Fruit fly (Drosophila melanogaster): ENCODE data around the gene Taf6.

DNA sequence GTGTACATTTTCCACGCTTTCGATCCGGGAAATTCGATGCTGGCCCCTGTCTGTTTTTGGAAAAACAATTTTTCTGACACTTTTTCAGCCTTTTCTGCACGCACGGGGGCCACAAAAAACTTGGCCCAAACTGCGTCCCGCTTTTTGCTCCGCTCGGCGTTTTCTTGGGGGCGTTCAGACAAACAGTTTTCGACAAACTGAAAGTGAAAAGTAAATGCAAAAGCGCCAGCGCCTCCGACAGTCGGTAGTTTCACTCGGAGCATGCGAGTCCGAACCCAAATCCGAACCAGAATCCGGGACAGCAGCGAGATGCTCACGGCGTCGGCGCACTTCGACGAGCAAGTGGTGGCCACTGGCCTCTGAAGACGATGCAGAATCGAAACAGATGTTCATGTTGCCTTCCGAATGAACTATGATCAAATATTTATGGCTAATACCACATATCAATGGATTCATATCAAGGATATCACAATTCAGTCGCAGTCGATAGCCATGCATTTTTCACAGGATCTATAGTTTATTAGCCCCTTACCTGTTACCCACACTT is 14.4 kb upstream of the Taf6 start, which contains the start of gene Shal:
- no peak for TF ChIP-seq CG8632 (GFP tag; optimal IDR thresholded peaks at IDR 0.05)
- TF ChIP-seq CG31627 (GFP tag; optimal IDR thresholded peaks at IDR 0.05) = no peak
- TF ChIP-seq ss (GFP tag; optimal IDR thresholded peaks at IDR 0.05) = no peak
- no peak for TF ChIP-seq CG15336 (GFP tag; IDR thresholded peaks at IDR 0.05)
- TF ChIP-seq Eip93F (GFP tag; optimal IDR thresholded peaks at IDR 0.05) = no peak
- TF ChIP-seq Hr38 (GFP tag; optimal IDR thresholded peaks at IDR 0.05) = no peak
